Fruit fly (Drosophila melanogaster) whole organism, wandering third instar larva: Measurements from ENCODE around the gene Ugt303B3.

Experiments
- CG32264 ChIP-seq: fragments of 200-800 bp; sonication (Bioruptor generic); optimal IDR thresholded peaks from 2 replicates; lab custom pipeline; 2016; ENCODE audit warnings: missing biosample characterization, missing genetic modification characterization
- Hr83 ChIP-seq: fragments of 200-300 bp; sonication (Bioruptor generic); optimal IDR thresholded peaks from 2 replicates; lab custom pipeline; 2016; ENCODE audit warnings: missing biosample characterization, mild to moderate bottlenecking, missing genetic modification characterization, moderate library complexity; ENCODE audit not compliant: poor library complexity, severe bottlenecking
- woc ChIP-seq: sonication (Bioruptor generic); optimal IDR thresholded peaks from 2 replicates; lab custom pipeline; 2016; ENCODE audit warnings: missing biosample characterization, mild to moderate bottlenecking, missing genetic modification characterization

DNA sequence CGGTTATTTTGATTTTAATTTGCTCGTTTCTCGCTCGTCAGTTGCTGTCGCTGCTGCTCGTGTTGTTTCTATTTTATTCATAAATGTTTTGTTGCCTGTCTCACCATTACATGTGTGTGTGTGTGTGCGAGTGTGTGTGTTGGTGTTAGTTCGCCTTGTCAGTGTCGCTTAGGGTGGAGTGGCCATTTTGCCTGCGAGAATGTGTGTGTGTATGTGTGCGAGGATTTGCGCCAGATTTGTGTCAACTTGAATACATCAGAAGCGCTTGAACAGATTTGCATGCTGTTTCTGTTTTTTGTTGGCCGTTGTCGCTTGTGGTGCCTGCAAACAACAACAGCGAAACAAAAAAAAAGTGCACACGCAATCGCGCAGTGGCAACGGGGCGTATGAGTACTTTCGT is 34.6 kb upstream of the Ugt303B3 start:
- TF ChIP-seq woc (GFP tag; lab: Kevin White, UChicago) (no peak), Hr83 (GFP tag; lab: Kevin White, UChicago) (no peak), CG32264 (no peak)
